Worm (Caenorhabditis elegans) whole organism, early embryonic: Measurements from ENCODE around the gene pals-22.

Experiments used
- B0310.2 ChIP-seq: sonication (generic microtip); optimal IDR thresholded peaks from 2 replicates; lab custom pipeline; 2016; ENCODE audit warnings: mild to moderate bottlenecking, missing genetic modification characterization, missing compliant biosample characterization
- ama-1 ChIP-seq: fragments of 150-350 bp; optimal IDR thresholded peaks from 2 replicates; lab custom pipeline; 2014
- ceh-13 ChIP-seq: fragments of 200-800 bp; sonication (Bioruptor generic); optimal IDR thresholded peaks from 2 replicates; lab custom pipeline; 2018; ENCODE audit warnings: mild to moderate bottlenecking, missing genetic modification characterization, missing compliant biosample characterization
- ets-7 ChIP-seq: sonication (generic microtip); optimal IDR thresholded peaks from 2 replicates; lab custom pipeline; 2016; ENCODE audit warnings: missing genotype, missing genetic modification characterization, missing compliant biosample characterization
- hmbx-1 ChIP-seq: sonication (generic microtip); optimal IDR thresholded peaks from 2 replicates; lab custom pipeline; 2016; ENCODE audit warnings: mild to moderate bottlenecking, missing genetic modification characterization, missing compliant biosample characterization
- hnd-1 ChIP-seq: sonication (generic microtip); optimal IDR thresholded peaks from 2 replicates; lab custom pipeline; 2016; ENCODE audit warnings: missing genetic modification characterization, missing compliant biosample characterization
- scrt-1 ChIP-seq: fragments of 200-800 bp; sonication (Bioruptor generic); IDR thresholded peaks from 2 replicates; pipeline ENCODE4 v1.3.6; 2022; ENCODE audit warnings: missing genetic modification characterization, missing compliant biosample characterization

Gene pals-22

ce11 chrIII:182080-182479, 49.9 kb downstream of the pals-22 start, which contains the start of gene F40G9.15:
Gene F40G9.15 (plus strand): TSS chrIII:182380.
- TF ChIP-seq ceh-13 (peak; percentile 12), ets-7 (no peak)

- TF ChIP-seq hnd-1 (tag; lab: Kevin White, UChicago) (no peak), scrt-1 (no peak), ets-7 (no peak), ama-1 (no peak), hmbx-1 (no peak), B0310.2 (no peak)
Measured at ce11 chrIII:183072-183471, 50.9 kb downstream of the pals-22 start.
